Fruit fly (Drosophila melanogaster): ENCODE results near the gene CG11248.

CG11248 gene

DNA sequence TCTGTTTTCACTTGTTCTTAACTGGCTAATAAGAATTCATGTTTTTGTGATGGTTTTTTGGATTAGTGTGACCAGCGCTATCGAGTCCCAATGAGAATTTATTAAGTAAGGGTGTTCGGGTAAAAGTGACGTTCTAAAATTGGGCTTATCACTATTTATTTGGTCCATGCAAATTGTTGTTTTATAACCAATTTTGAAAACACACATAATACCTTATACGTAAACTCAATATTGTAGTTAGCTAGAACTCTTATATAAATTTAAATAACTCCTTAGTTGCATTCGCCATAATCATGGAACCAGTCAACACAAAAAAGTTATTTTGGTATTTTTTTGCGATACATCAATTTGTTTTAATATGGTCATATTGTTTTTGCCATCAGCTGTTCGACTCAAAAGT, at the start of gene CG11248, which contains the start of gene Als2 (continued):
- peak; percentile 86 for TF ChIP-seq Hr39 (GFP tag; optimal IDR thresholded peaks at IDR 0.05)
- no peak for TF ChIP-seq pdm3 (GFP tag; optimal IDR thresholded peaks at IDR 0.05)
- peak; percentile 81 for TF ChIP-seq lz (GFP tag; optimal IDR thresholded peaks at IDR 0.05)
- peak; percentile 56 for TF ChIP-seq CG11762 (GFP tag; optimal IDR thresholded peaks at IDR 0.05; ENCODE audit: insufficient read depth)
- peak; percentile 58 for TF ChIP-seq CG6792 (GFP tag; optimal IDR thresholded peaks at IDR 0.05)
- TF ChIP-seq CG7368 (GFP tag; optimal IDR thresholded peaks at IDR 0.05) = peak; percentile 16
- no peak for TF ChIP-seq net (GFP tag; optimal IDR thresholded peaks at IDR 0.05)
- TF ChIP-seq CG32006 (GFP tag; optimal IDR thresholded peaks at IDR 0.05) = peak; percentile 73

DNA sequence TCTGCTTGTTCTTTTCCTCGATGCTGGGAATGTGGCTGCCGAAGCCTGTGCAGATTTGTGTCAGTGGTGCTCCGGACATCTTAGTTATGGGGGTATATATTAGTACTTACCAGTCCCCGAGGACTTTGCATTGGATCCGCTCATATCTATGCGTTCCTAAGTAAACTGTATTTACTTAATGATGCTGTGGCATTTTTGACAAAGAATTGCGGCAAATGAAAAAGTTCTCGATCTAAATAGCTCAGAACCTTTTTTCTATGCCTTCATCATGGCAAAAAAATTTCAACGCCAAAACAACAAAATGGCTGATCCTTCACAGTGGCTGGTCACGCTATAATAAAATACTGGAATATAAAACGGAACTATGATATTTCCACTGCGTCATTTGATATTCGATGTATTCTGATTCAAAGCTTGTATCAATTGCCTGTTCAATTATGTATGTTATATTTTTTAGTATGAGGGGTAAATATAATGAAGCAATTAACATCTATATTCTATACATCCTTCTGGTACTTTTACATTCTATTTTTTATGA, 45.6 kb upstream of the CG11248 start, which contains the start of gene MED1:
MED1 (minus strand) TSS at position 295 of the 538 bp plus-strand sequence.
- TF ChIP-seq eg (GFP tag; IDR thresholded peaks at IDR 0.05) (peak; percentile 15; the same call in 1 of the 3 replicates), CG11294 (GFP tag; IDR thresholded peaks at IDR 0.05) (no peak), CG31627 (GFP tag; optimal IDR thresholded peaks at IDR 0.05) (peak; percentile 43), Ets21C (GFP tag; optimal IDR thresholded peaks at IDR 0.05) (peak; percentile 5), svp (GFP tag) (no peak), CG6163 (GFP tag; IDR thresholded peaks at IDR 0.05) (no peak), Eip75B (GFP tag; optimal IDR thresholded peaks at IDR 0.05) (no peak)

DNA sequence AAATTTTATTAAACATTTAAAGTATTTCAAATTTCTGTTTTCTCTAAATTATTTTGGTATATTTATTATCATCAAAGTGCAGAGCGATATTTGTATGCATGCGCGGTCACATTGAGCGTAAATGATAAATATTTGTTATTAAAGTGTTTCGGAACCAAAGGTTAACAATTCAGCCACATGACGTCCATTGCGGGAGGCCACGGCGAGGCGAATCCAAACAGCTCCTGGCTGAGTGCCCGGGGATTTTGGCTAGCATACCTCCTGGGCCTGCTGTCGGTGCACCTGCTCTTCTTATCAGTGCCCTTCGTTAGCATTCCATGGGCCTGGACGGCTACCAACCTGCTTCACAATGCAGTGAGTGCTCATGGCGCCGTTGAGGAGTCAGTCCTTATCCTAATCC, 44.6 kb upstream of the CG11248 start, which contains the start of gene ORMDL:
ORMDL (plus strand) TSS at position 98 of the 400 bp plus-strand sequence.
- TF ChIP-seq svp (GFP tag) (peak; percentile 66), CG9139 (GFP tag; optimal IDR thresholded peaks at IDR 0.05) (no peak)

DNA sequence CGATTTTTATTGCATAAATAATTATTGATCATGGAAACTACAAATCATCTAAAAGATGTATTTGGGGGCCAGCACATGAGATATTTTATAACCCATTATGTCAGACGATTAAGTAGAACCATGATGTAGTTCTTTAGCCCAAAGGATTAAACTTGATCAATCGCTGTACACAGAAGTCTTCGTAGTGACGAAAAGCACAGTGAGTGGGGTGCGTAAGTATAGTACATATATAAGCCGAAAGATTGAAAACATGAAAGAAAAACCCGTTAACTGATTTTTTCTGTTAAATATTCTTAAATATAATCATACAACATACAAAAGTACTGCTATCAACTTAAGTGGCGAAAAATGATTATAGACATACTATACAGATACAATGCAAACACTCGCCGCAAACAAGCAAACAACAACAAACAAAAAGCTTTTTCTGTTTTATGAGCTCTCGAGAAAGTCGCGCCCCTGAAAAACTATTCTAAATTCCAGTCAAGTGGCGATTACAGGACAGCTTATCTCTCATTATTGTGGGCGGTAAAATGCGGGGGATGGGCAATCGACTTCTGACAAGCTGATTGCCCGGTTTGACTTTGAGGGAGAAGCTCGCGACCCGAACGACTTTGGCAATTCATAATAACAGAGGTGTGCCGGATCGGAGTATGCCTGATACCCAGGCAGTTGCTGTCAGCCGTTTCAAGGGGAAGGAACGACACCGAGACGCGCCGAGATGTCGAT, 43.4 kb upstream of the CG11248 start, which contains the start of gene CG32444:
CG32444 (plus strand) TSS at position 683 of the 729 bp plus-strand sequence.
- TF ChIP-seq svp (GFP tag) (peak; percentile 94), Eip78C (GFP tag) (peak; percentile 46), eg (GFP tag; IDR thresholded peaks at IDR 0.05) (no peak)

DNA sequence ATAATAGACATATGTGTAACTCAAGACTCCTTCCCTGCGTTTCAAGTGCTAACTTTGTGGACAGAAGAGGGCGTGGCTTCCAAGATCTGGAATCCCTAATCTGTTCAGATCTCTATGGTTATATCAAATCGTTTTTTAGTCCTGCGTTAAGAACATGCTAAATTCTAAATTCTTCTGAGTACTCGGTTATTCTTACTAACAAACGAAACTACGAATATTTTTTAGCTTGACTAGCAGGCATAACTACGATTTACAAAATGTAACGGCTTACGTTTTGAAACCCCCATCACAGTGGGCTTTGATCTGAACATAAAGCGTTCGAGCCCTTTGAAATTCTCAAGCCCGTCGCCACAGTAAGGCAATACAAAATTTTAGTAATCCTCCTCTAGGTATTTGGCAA, 40.8 kb upstream of the CG11248 start, which contains the start of gene CG32445:
CG32445 (plus strand) TSS at position 301 of the 400 bp plus-strand sequence.
- TF ChIP-seq OdsH (GFP tag; optimal IDR thresholded peaks at IDR 0.05) (no peak), CG6854 (GFP tag; optimal IDR thresholded peaks at IDR 0.05) (no peak), CG8319 (GFP tag; optimal IDR thresholded peaks at IDR 0.05) (no peak), dac (GFP tag; optimal IDR thresholded peaks at IDR 0.05) (no peak), Gug (GFP tag; IDR thresholded peaks at IDR 0.05) (no peak), Eip93F (GFP tag; optimal IDR thresholded peaks at IDR 0.05) (no peak), acj6 (GFP tag; optimal IDR thresholded peaks at IDR 0.05) (no peak), Met (GFP tag; optimal IDR thresholded peaks at IDR 0.05) (no peak), Hr38 (GFP tag; optimal IDR thresholded peaks at IDR 0.05) (no peak), net (GFP tag; optimal IDR thresholded peaks at IDR 0.05) (no peak), Ets21C (GFP tag; optimal IDR thresholded peaks at IDR 0.05) (no peak), ss (GFP tag; optimal IDR thresholded peaks at IDR 0.05) (no peak), CG3919 (GFP tag; optimal IDR thresholded peaks at IDR 0.05) (no peak), CG6163 (GFP tag; IDR thresholded peaks at IDR 0.05) (no peak), fd85E (GFP tag; optimal IDR thresholded peaks at IDR 0.05) (no peak), CG6276 (GFP tag; optimal IDR thresholded peaks at IDR 0.05) (no peak)

DNA sequence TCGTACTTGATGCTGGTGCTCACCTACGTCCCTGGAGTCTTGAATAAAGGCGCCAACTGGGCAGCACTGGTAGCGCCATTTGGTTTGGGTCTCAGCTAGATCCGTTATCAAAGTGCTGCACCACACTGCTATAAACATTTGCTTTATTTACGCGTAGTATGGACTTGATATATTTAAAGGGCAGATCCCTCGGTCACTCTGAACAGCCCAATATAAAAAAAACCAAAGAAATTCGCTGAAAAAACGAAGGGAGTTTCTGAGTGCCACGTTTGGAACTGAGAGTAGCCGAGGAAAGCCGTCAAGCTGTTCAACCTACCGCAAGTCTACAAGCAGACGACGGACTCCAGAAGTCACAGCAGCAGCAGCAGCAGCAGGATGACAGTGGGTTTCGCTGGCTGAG, 39.0 kb upstream of the CG11248 start, which contains the start of gene Atox1:
Atox1 (plus strand) TSS at position 181 of the 400 bp plus-strand sequence.
- peak; percentile 81 for TF ChIP-seq Eip78C (GFP tag)
- TF ChIP-seq CG3032 (tag; optimal IDR thresholded peaks at IDR 0.05) = peak; percentile 41
- TF ChIP-seq CG6163 (GFP tag; IDR thresholded peaks at IDR 0.05) = peak; percentile 60
- no peak for TF ChIP-seq CG10669 (GFP tag; optimal IDR thresholded peaks at IDR 0.05)
- TF ChIP-seq CG6854 (GFP tag; optimal IDR thresholded peaks at IDR 0.05) = peak; percentile 54
- no peak for TF ChIP-seq CG4318 (GFP tag; optimal IDR thresholded peaks at IDR 0.05)
- TF ChIP-seq ss (GFP tag; optimal IDR thresholded peaks at IDR 0.05) = peak in 1 of 2 experiments; percentile 38
- TF ChIP-seq CG15336 (GFP tag; IDR thresholded peaks at IDR 0.05) = peak; percentile 25; the same call in 1 of the 2 replicates
- TF ChIP-seq CG11902 (GFP tag; optimal IDR thresholded peaks at IDR 0.05) = no peak
- TF ChIP-seq eg (GFP tag; IDR thresholded peaks at IDR 0.05) = peak; percentile 36; the same call in 1 of the 3 replicates
- TF ChIP-seq CG8119 (GFP tag; IDR thresholded peaks at IDR 0.05) = peak; percentile 38; the same call in 2 of the 3 replicates
- peak; percentile 14 for TF ChIP-seq fkh (GFP tag; optimal IDR thresholded peaks at IDR 0.05)
- TF ChIP-seq CG1621 (tag; optimal IDR thresholded peaks at IDR 0.05) = peak; percentile 42
- TF ChIP-seq topi (GFP tag; optimal IDR thresholded peaks at IDR 0.05) = no peak
- peak; percentile 47 for TF ChIP-seq Sox14 (GFP tag; optimal IDR thresholded peaks at IDR 0.05)
- peak; percentile 66 for TF ChIP-seq svp (GFP tag)
- TF ChIP-seq Ets21C (GFP tag; optimal IDR thresholded peaks at IDR 0.05) = no peak
